Worm (Caenorhabditis elegans) whole organism, early embryonic: Measurements from ENCODE around the gene ppfr-4.

ENCODE experiments used
- B0310.2 ChIP-seq: sonication (generic microtip); optimal IDR thresholded peaks from 2 replicates; lab custom pipeline; 2016; ENCODE audit warnings: mild to moderate bottlenecking, missing genetic modification characterization, missing compliant biosample characterization
- F13C5.2 ChIP-seq: sonication (generic microtip); optimal IDR thresholded peaks from 2 replicates; lab custom pipeline; 2017; ENCODE audit warnings: mild to moderate bottlenecking, missing genetic modification characterization, inconsistent platforms, missing compliant biosample characterization
- aly-1 ChIP-seq: sonication (generic microtip); optimal IDR thresholded peaks from 2 replicates; lab custom pipeline; 2016; ENCODE audit warnings: missing genetic modification characterization, missing compliant biosample characterization
- ama-1 ChIP-seq: fragments of 150-350 bp; optimal IDR thresholded peaks from 2 replicates; lab custom pipeline; 2014
- ceh-13 ChIP-seq: fragments of 200-800 bp; sonication (Bioruptor generic); optimal IDR thresholded peaks from 2 replicates; lab custom pipeline; 2018; ENCODE audit warnings: mild to moderate bottlenecking, missing genetic modification characterization, missing compliant biosample characterization
- ceh-36 ChIP-seq: sonication (generic microtip); optimal IDR thresholded peaks from 2 replicates; lab custom pipeline; 2016; ENCODE audit warnings: missing genetic modification characterization, inconsistent platforms, missing compliant biosample characterization
- ets-7 ChIP-seq: sonication (generic microtip); optimal IDR thresholded peaks from 2 replicates; lab custom pipeline; 2016; ENCODE audit warnings: missing genotype, missing genetic modification characterization, missing compliant biosample characterization
- flt-1 ChIP-seq: fragments of 200-800 bp; sonication (Bioruptor generic); IDR thresholded peaks from 2 replicates; pipeline ENCODE4 v1.3.6; 2022; ENCODE audit warnings: missing genetic modification characterization, missing compliant biosample characterization
- hmbx-1 ChIP-seq: sonication (generic microtip); optimal IDR thresholded peaks from 2 replicates; lab custom pipeline; 2016; ENCODE audit warnings: mild to moderate bottlenecking, missing genetic modification characterization, missing compliant biosample characterization
- hmg-4 ChIP-seq: fragments of 200-800 bp; sonication (Bioruptor generic); optimal IDR thresholded peaks from 2 replicates; lab custom pipeline; 2018; ENCODE audit warnings: mild to moderate bottlenecking, missing genetic modification characterization, missing compliant biosample characterization
- hnd-1 ChIP-seq: sonication (generic microtip); optimal IDR thresholded peaks from 2 replicates; lab custom pipeline; 2016; ENCODE audit warnings: missing genetic modification characterization, missing compliant biosample characterization
- pes-1 ChIP-seq: fragments of 200-800 bp; sonication (Bioruptor generic); IDR thresholded peaks from 2 replicates; pipeline ENCODE4 v1.3.6; 2022; ENCODE audit warnings: missing genetic modification reagents, missing genetic modification characterization, missing compliant biosample characterization
- scrt-1 ChIP-seq: fragments of 200-800 bp; sonication (Bioruptor generic); IDR thresholded peaks from 2 replicates; pipeline ENCODE4 v1.3.6; 2022; ENCODE audit warnings: missing genetic modification characterization, missing compliant biosample characterization
- sea-1 ChIP-seq: fragments of 200-800 bp; sonication (Bioruptor generic); conservative IDR thresholded peaks from 2 replicates; pipeline ENCODE4 v1.3.6; 2022; ENCODE audit warnings: missing genetic modification characterization, missing compliant biosample characterization
- tbx-11 ChIP-seq: fragments of 200-800 bp; sonication (Bioruptor generic); IDR thresholded peaks from 2 replicates; pipeline ENCODE4 v1.3.6; 2022; ENCODE audit warnings: missing genetic modification characterization, missing compliant biosample characterization
- tbx-37 ChIP-seq: fragments of 200-800 bp; sonication (Bioruptor generic); conservative IDR thresholded peaks from 2 replicates; pipeline ENCODE4 v1.3.6; 2022; ENCODE audit warnings: missing genetic modification reagents, missing genetic modification characterization, missing compliant biosample characterization
- tra-4 ChIP-seq: sonication (generic microtip); optimal IDR thresholded peaks from 2 replicates; lab custom pipeline; 2017; ENCODE audit warnings: missing genetic modification characterization, missing compliant biosample characterization

ppfr-4 gene

ce11 chrIII:2651519-2651918 lies 31.8 kb downstream of the ppfr-4 start:
- TF ChIP-seq B0310.2 (tag; lab: Kevin White, UChicago) = no peak
- TF ChIP-seq ceh-36 (tag; lab: Kevin White, UChicago) = no peak
- TF ChIP-seq flt-1 = no peak
- no peak for TF ChIP-seq sea-1
- no peak for TF ChIP-seq ets-7 (tag; lab: Kevin White, UChicago)
- no peak for TF ChIP-seq F13C5.2
- no peak for TF ChIP-seq tra-4 (tag; lab: Kevin White, UChicago)
- TF ChIP-seq ceh-13 (GFP tag; lab: Kevin White, UChicago) = no peak
- TF ChIP-seq tbx-37 (GFP tag; lab: Robert Waterston, UW) = no peak
- no peak for TF ChIP-seq aly-1 (tag; lab: Kevin White, UChicago)
- TF ChIP-seq hmbx-1 (tag; lab: Kevin White, UChicago) = no peak
- no peak for TF ChIP-seq hnd-1 (tag; lab: Kevin White, UChicago)
- no peak for TF ChIP-seq hmg-4
- no peak for TF ChIP-seq ama-1 (lab: Kevin White, UChicago)
- no peak for TF ChIP-seq pes-1
- TF ChIP-seq tbx-11 (GFP tag; lab: Robert Waterston, UW) = no peak
- no peak for TF ChIP-seq scrt-1 (GFP tag; lab: Robert Waterston, UW)

- TF ChIP-seq pes-1 (no peak), B0310.2 (tag; lab: Kevin White, UChicago) (no peak), F13C5.2 (no peak)
Measured at ce11 chrIII:2652704-2653566, 33.2 kb downstream of the ppfr-4 start.

- TF ChIP-seq aly-1 (tag; lab: Kevin White, UChicago) (no peak), tra-4 (tag; lab: Kevin White, UChicago) (no peak), hmbx-1 (tag; lab: Kevin White, UChicago) (no peak)
Measured at ce11 chrIII:2656168-2656567, 36.4 kb downstream of the ppfr-4 start.

- TF ChIP-seq hnd-1 (tag; lab: Kevin White, UChicago) (no peak), ceh-13 (GFP tag; lab: Kevin White, UChicago) (no peak), ama-1 (lab: Kevin White, UChicago) (no peak), B0310.2 (tag; lab: Kevin White, UChicago) (no peak), tbx-11 (GFP tag; lab: Robert Waterston, UW) (no peak), tbx-37 (GFP tag; lab: Robert Waterston, UW) (no peak), ceh-36 (tag; lab: Kevin White, UChicago) (no peak), pes-1 (no peak), ets-7 (tag; lab: Kevin White, UChicago) (no peak), scrt-1 (GFP tag; lab: Robert Waterston, UW) (no peak), hmbx-1 (tag; lab: Kevin White, UChicago) (no peak), F13C5.2 (no peak), tra-4 (tag; lab: Kevin White, UChicago) (no peak), flt-1 (no peak), sea-1 (no peak), hmg-4 (no peak), aly-1 (tag; lab: Kevin White, UChicago) (no peak)
Measured at ce11 chrIII:2657783-2658182, 38.0 kb downstream of the ppfr-4 start, which contains the start of gene let-805. Gene let-805, plus strand, starts transcription at chrIII:2658083.
